Worm (Caenorhabditis elegans): ENCODE measurements around the gene C05D11.5.

- no peak for TF ChIP-seq ref-1 (GFP tag; conservative IDR thresholded peaks at IDR 0.05)
- no peak for TF ChIP-seq ztf-29 (GFP tag; IDR thresholded peaks at IDR 0.05)
- no peak for TF ChIP-seq T22C8.4 (GFP tag; IDR thresholded peaks at IDR 0.05)
- TF ChIP-seq flt-1 (GFP tag; IDR thresholded peaks at IDR 0.05): no peak
- TF ChIP-seq med-1 (GFP tag; optimal IDR thresholded peaks at IDR 0.05; ENCODE audit: insufficient read depth): no peak
- TF ChIP-seq klf-2 (GFP tag; conservative IDR thresholded peaks at IDR 0.05): no peak
Measured at ce11 chrIII:6420201-6420600, 8.4 kb upstream of the C05D11.5 start.
